Worm (Caenorhabditis elegans) whole organism, L2 larva: ENCODE data around the gene F42A9.6.

ENCODE experiments used
- F13H6.1 ChIP-seq: sonication (generic microtip); optimal IDR thresholded peaks from 2 replicates; lab custom pipeline; 2016; ENCODE audit warnings: missing genetic modification characterization, missing compliant biosample characterization
- R02D3.7 ChIP-seq: fragments of 150-350 bp; optimal IDR thresholded peaks from 2 replicates; lab custom pipeline; 2014; ENCODE audit warnings: missing biosample characterization, missing genetic modification characterization
- ZK546.5 ChIP-seq: sonication (generic microtip); optimal IDR thresholded peaks from 2 replicates; lab custom pipeline; 2017; ENCODE audit warnings: missing biosample characterization, missing genetic modification characterization
- aly-2 ChIP-seq: fragments of 150-350 bp; optimal IDR thresholded peaks from 2 replicates; lab custom pipeline; 2014; ENCODE audit warnings: missing biosample characterization, missing genetic modification characterization
- ama-1 ChIP-seq: fragments of 150-350 bp; optimal IDR thresholded peaks from 2 replicates; lab custom pipeline; 2018; ENCODE audit warnings: inconsistent platforms
- blmp-1 ChIP-seq: sonication (generic microtip); optimal IDR thresholded peaks from 2 replicates; lab custom pipeline; 2017; ENCODE audit warnings: missing genetic modification characterization, mild to moderate bottlenecking, missing compliant biosample characterization, antibody characterized with exemption, moderate library complexity; ENCODE audit not compliant: insufficient read depth
- ceh-82 ChIP-seq: fragments of 150-350 bp; optimal IDR thresholded peaks from 2 replicates; lab custom pipeline; 2014; ENCODE audit warnings: missing biosample characterization, missing genetic modification characterization
- elt-1 ChIP-seq: fragments of 150-350 bp; optimal IDR thresholded peaks from 2 replicates; lab custom pipeline; 2014; ENCODE audit warnings: missing biosample characterization, missing genetic modification characterization
- elt-3 ChIP-seq: sonication (generic microtip); optimal IDR thresholded peaks from 2 replicates; lab custom pipeline; 2017; ENCODE audit warnings: missing biosample characterization, missing genetic modification characterization
- fos-1 ChIP-seq: fragments of 150-350 bp; optimal IDR thresholded peaks from 2 replicates; lab custom pipeline; 2014; ENCODE audit warnings: missing biosample characterization, missing genetic modification characterization
- gmeb-1 ChIP-seq: fragments of 150-350 bp; optimal IDR thresholded peaks from 2 replicates; lab custom pipeline; 2014; ENCODE audit warnings: missing biosample characterization, missing genetic modification characterization
- lin-39 ChIP-seq: fragments of 150-350 bp; optimal IDR thresholded peaks from 2 replicates; lab custom pipeline; 2014; ENCODE audit warnings: missing biosample characterization, missing genetic modification reagents, missing genetic modification characterization
- lsy-2 ChIP-seq, 2 experiments: fragments of 150-350 bp in 1 of 2; sonication (generic microtip) in 1 of 2; optimal IDR thresholded peaks; 2 replicates each; lab custom pipeline; 2014 to 2017; ENCODE audit warnings: missing biosample characterization in 2 of 2, missing genetic modification characterization in 2 of 2
- mab-5 ChIP-seq: fragments of 150-350 bp; optimal IDR thresholded peaks from 2 replicates; lab custom pipeline; 2014; ENCODE audit warnings: missing biosample characterization, missing genetic modification characterization
- mdl-1 ChIP-seq, 2 experiments: fragments of 150-350 bp in 1 of 2; sonication (generic microtip) in 1 of 2; optimal IDR thresholded peaks; 2 replicates each; lab custom pipeline; 2017; ENCODE audit warnings: missing biosample characterization in 2 of 2, missing genetic modification characterization in 2 of 2
- nhr-10 ChIP-seq: sonication (generic microtip); optimal IDR thresholded peaks from 2 replicates; lab custom pipeline; 2017; ENCODE audit warnings: missing biosample characterization, missing genetic modification characterization
- nhr-11 ChIP-seq: fragments of 150-350 bp; optimal IDR thresholded peaks from 2 replicates; lab custom pipeline; 2014; ENCODE audit warnings: missing biosample characterization, missing genetic modification characterization
- nhr-129 ChIP-seq: fragments of 150-350 bp; optimal IDR thresholded peaks from 2 replicates; lab custom pipeline; 2014; ENCODE audit warnings: missing biosample characterization, missing genetic modification characterization
- nhr-21 ChIP-seq: fragments of 150-350 bp; optimal IDR thresholded peaks from 2 replicates; lab custom pipeline; 2014; ENCODE audit warnings: missing biosample characterization, missing genetic modification characterization
- nhr-77 ChIP-seq: fragments of 150-350 bp; optimal IDR thresholded peaks from 2 replicates; lab custom pipeline; 2014; ENCODE audit warnings: missing biosample characterization, missing genetic modification characterization
- sem-4 ChIP-seq: fragments of 150-350 bp; optimal IDR thresholded peaks from 2 replicates; lab custom pipeline; 2014; ENCODE audit warnings: missing biosample characterization, missing genetic modification reagents, missing genetic modification characterization
- skn-1 ChIP-seq: sonication (generic microtip); optimal IDR thresholded peaks from 2 replicates; lab custom pipeline; 2017; ENCODE audit warnings: missing biosample characterization, missing genetic modification characterization
- sma-3 ChIP-seq: sonication (generic microtip); optimal IDR thresholded peaks from 2 replicates; lab custom pipeline; 2016; ENCODE audit warnings: missing genetic modification reagents, missing genetic modification characterization, missing compliant biosample characterization
- snpc-4 ChIP-seq: fragments of 150-350 bp; optimal IDR thresholded peaks from 2 replicates; lab custom pipeline; 2014; ENCODE audit warnings: missing biosample characterization, missing genetic modification characterization
- unc-55 ChIP-seq: fragments of 150-350 bp; sonication (generic microtip); optimal IDR thresholded peaks from 3 replicates; lab custom pipeline; 2014; ENCODE audit warnings: missing biosample characterization, missing genetic modification reagents, missing genetic modification characterization
- unc-62 ChIP-seq: fragments of 150-350 bp; optimal IDR thresholded peaks from 2 replicates; lab custom pipeline; 2014; ENCODE audit warnings: missing biosample characterization, missing genetic modification reagents, missing genetic modification characterization
- zag-1 ChIP-seq: fragments of 150-350 bp; optimal IDR thresholded peaks from 2 replicates; lab custom pipeline; 2014; ENCODE audit warnings: missing biosample characterization, missing genetic modification characterization
- ztf-11 ChIP-seq: sonication (generic microtip); optimal IDR thresholded peaks from 2 replicates; lab custom pipeline; 2017; ENCODE audit warnings: missing biosample characterization, missing genetic modification characterization

F42A9.6 gene

DNA sequence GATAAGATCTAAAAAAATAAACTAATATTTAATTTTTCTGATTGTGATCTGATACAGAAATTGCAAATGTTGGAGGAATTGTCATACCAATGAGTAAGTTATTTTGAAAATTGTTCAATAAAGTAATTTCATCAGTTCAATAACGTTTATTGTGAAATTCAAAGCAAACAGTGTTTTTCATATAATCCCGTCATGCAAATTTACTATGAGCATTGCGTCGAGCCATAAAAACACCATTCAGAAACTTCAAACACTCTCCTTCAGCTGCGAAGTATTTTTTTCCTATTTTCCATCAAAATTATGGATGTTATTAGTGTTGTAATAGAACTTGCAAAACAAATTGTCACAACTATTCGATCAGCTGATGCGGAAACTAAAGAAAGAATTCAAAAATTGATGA is 42.8 kb downstream of the F42A9.6 start, which contains the start of gene C49C8.8:
C49C8.8 (plus strand) TSS at position 301 of the 400 bp plus-strand sequence.
- TF ChIP-seq nhr-11 (no peak), sem-4 (tag; lab: Kevin White, UChicago) (no peak), lsy-2 (tag; optimal IDR thresholded peaks at IDR 0.05; lab: Kevin White, UChicago) (no peak), nhr-129 (no peak), elt-3 (tag; lab: Kevin White, UChicago) (no peak), mab-5 (tag; lab: Kevin White, UChicago) (no peak), snpc-4 (tag; lab: Kevin White, UChicago) (no peak), ZK546.5 (tag; lab: Kevin White, UChicago) (no peak), mdl-1 (tag; optimal IDR thresholded peaks at IDR 0.05; lab: Kevin White, UChicago) (no peak), fos-1 (tag; lab: Kevin White, UChicago) (no peak), R02D3.7 (tag; lab: Kevin White, UChicago) (no peak), aly-2 (tag; lab: Kevin White, UChicago) (no peak), skn-1 (tag; lab: Kevin White, UChicago) (no peak), zag-1 (tag; lab: Kevin White, UChicago) (no peak)

DNA sequence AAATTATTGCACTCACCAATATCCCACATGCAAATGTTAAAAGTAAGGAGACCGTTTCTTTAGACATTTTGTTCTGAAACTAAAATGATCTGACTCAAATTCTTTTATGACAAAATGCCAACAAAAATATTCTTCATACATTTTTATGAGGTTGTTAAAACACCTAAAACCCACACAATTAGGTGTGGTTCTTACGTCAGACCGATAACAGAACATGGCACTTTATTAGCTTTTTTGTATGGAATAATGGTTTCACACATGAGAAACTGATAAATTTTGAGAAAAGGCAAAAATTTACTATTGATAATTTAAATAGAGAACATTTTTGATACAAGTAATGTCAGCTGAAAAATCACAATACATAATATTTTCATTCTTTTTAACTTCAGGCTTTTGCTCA is 44.6 kb downstream of the F42A9.6 start, which contains the start of gene C49C8.5:
C49C8.5 (minus strand) TSS at position 73 of the 400 bp plus-strand sequence.
- TF ChIP-seq lin-39 (tag; lab: Kevin White, UChicago) (no peak), fos-1 (tag; lab: Kevin White, UChicago) (peak; percentile 42)

DNA sequence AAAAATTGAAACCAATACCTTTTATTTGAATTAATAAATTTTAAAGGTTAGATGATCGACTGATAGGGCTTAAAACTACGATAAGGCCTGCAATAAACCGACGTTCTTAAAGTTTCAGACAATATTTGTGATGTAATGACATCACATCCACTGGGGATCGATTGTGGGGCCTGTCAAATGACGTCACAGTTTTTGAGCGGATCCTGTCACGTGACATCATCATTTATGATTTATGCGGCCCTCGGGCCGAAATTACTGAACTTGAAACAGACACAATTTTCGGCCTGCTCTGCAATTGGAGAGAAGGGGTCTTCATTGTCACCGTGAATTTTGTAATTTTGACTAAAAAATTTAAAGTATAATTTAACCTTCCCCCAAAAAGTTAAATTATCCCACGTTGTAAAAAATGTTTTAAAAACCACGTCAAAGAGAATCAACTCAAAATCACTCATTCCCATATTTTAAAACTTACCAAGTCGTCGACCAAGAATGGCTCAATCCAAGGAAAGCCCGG is 45.1 kb downstream of the F42A9.6 start, which contains the start of gene C49C8.1:
C49C8.1 (plus strand) TSS at position 464 of the 514 bp plus-strand sequence.
- TF ChIP-seq unc-62 (GFP tag; lab: Kevin White, UChicago) = no peak
- no peak for TF ChIP-seq nhr-77 (tag; lab: Kevin White, UChicago)
- no peak for TF ChIP-seq unc-55 (GFP tag; lab: Kevin White, UChicago)
- no peak for TF ChIP-seq sma-3 (GFP tag; lab: Kevin White, UChicago)
- TF ChIP-seq nhr-10 (tag; lab: Kevin White, UChicago) = no peak
- TF ChIP-seq ztf-11 (tag; lab: Kevin White, UChicago) = no peak
- TF ChIP-seq elt-1 (tag; lab: Kevin White, UChicago) = no peak
- TF ChIP-seq lsy-2 (tag; optimal IDR thresholded peaks at IDR 0.05; lab: Kevin White, UChicago) = no peak
- no peak for TF ChIP-seq nhr-129
- TF ChIP-seq, all 48 proteins: peak for 0

DNA sequence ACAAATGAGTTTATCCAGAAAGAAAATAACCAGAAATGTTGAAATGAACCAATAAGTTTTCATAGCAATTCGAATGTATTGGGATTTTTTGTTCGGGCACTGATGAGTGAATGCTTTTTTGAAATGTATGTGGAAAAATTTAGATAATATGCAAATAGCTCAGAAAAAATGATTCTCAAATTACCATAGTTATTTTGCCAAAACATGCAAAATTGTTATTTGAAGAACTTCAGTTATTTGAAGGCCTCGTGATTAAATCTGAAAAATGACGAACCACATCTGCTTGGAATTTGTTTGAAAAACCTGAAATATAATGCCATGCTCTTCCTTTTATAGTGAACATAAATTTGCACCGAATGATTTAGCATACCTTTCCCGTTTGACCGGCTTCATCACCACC is 49.1 kb downstream of the F42A9.6 start, which contains the start of gene C49C8.6:
C49C8.6 (minus strand) TSS at position 101 of the 400 bp plus-strand sequence.
- no peak for TF ChIP-seq ceh-82 (tag; lab: Kevin White, UChicago)
- TF ChIP-seq nhr-21 = no peak
- TF ChIP-seq blmp-1 (tag; lab: Kevin White, UChicago) = no peak
- TF ChIP-seq ama-1 (lab: Kevin White, UChicago) = no peak
- TF ChIP-seq sem-4 (tag; lab: Kevin White, UChicago) = no peak
- TF ChIP-seq gmeb-1 (tag; lab: Kevin White, UChicago) = no peak
- TF ChIP-seq F13H6.1 = no peak
